Worm (Caenorhabditis elegans) whole organism, L2 larva: ENCODE data around the gene asp-18.

Experiments used
- C34F6.9 ChIP-seq: fragments of 150-350 bp; optimal IDR thresholded peaks from 2 replicates; lab custom pipeline; 2014; ENCODE audit warnings: missing biosample characterization, missing genetic modification characterization
- F13H6.1 ChIP-seq: sonication (generic microtip); optimal IDR thresholded peaks from 2 replicates; lab custom pipeline; 2016; ENCODE audit warnings: missing genetic modification characterization, missing compliant biosample characterization
- R02D3.7 ChIP-seq: fragments of 150-350 bp; optimal IDR thresholded peaks from 2 replicates; lab custom pipeline; 2014; ENCODE audit warnings: missing biosample characterization, missing genetic modification characterization
- ZK546.5 ChIP-seq: sonication (generic microtip); optimal IDR thresholded peaks from 2 replicates; lab custom pipeline; 2017; ENCODE audit warnings: missing biosample characterization, missing genetic modification characterization
- alr-1 ChIP-seq: fragments of 150-350 bp; optimal IDR thresholded peaks from 2 replicates; lab custom pipeline; 2014; ENCODE audit warnings: missing biosample characterization, missing genetic modification characterization
- ama-1 ChIP-seq: fragments of 150-350 bp; optimal IDR thresholded peaks from 2 replicates; lab custom pipeline; 2018; ENCODE audit warnings: inconsistent platforms
- blmp-1 ChIP-seq: sonication (generic microtip); optimal IDR thresholded peaks from 2 replicates; lab custom pipeline; 2017; ENCODE audit warnings: missing genetic modification characterization, mild to moderate bottlenecking, missing compliant biosample characterization, antibody characterized with exemption, moderate library complexity; ENCODE audit not compliant: insufficient read depth
- ceh-16 ChIP-seq: fragments of 150-350 bp; optimal IDR thresholded peaks from 2 replicates; lab custom pipeline; 2014; ENCODE audit warnings: missing biosample characterization, missing genetic modification characterization
- crh-2 ChIP-seq: sonication (generic microtip); optimal IDR thresholded peaks from 2 replicates; lab custom pipeline; 2017; ENCODE audit warnings: missing biosample characterization, missing genetic modification characterization
- egl-27 ChIP-seq: sonication (generic microtip); optimal IDR thresholded peaks from 3 replicates; lab custom pipeline; 2017; ENCODE audit warnings: missing biosample characterization, missing genetic modification reagents, missing genetic modification characterization
- elt-1 ChIP-seq: fragments of 150-350 bp; optimal IDR thresholded peaks from 2 replicates; lab custom pipeline; 2014; ENCODE audit warnings: missing biosample characterization, missing genetic modification characterization
- fos-1 ChIP-seq: fragments of 150-350 bp; optimal IDR thresholded peaks from 2 replicates; lab custom pipeline; 2014; ENCODE audit warnings: missing biosample characterization, missing genetic modification characterization
- gmeb-1 ChIP-seq: fragments of 150-350 bp; optimal IDR thresholded peaks from 2 replicates; lab custom pipeline; 2014; ENCODE audit warnings: missing biosample characterization, missing genetic modification characterization
- lin-11 ChIP-seq: fragments of 150-350 bp; sonication (generic microtip); optimal IDR thresholded peaks from 2 replicates; lab custom pipeline; 2014; ENCODE audit warnings: missing biosample characterization, missing genetic modification characterization, inconsistent platforms, mixed read lengths
- lin-13 ChIP-seq: fragments of 150-350 bp; optimal IDR thresholded peaks from 2 replicates; lab custom pipeline; 2014; ENCODE audit warnings: missing biosample characterization, missing genetic modification reagents, missing genetic modification characterization
- lsy-2 ChIP-seq, 2 experiments: fragments of 150-350 bp in 1 of 2; sonication (generic microtip) in 1 of 2; optimal IDR thresholded peaks; 2 replicates each; lab custom pipeline; 2014 to 2017; ENCODE audit warnings: missing biosample characterization in 2 of 2, missing genetic modification characterization in 2 of 2
- mab-5 ChIP-seq: fragments of 150-350 bp; optimal IDR thresholded peaks from 2 replicates; lab custom pipeline; 2014; ENCODE audit warnings: missing biosample characterization, missing genetic modification characterization
- mbf-1 ChIP-seq: sonication (generic microtip); optimal IDR thresholded peaks from 2 replicates; lab custom pipeline; 2017; ENCODE audit warnings: missing biosample characterization, missing genetic modification characterization
- mdl-1 ChIP-seq, 2 experiments: fragments of 150-350 bp in 1 of 2; sonication (generic microtip) in 1 of 2; optimal IDR thresholded peaks; 2 replicates each; lab custom pipeline; 2017; ENCODE audit warnings: missing biosample characterization in 2 of 2, missing genetic modification characterization in 2 of 2
- nhr-10 ChIP-seq: sonication (generic microtip); optimal IDR thresholded peaks from 2 replicates; lab custom pipeline; 2017; ENCODE audit warnings: missing biosample characterization, missing genetic modification characterization
- nhr-11 ChIP-seq: fragments of 150-350 bp; optimal IDR thresholded peaks from 2 replicates; lab custom pipeline; 2014; ENCODE audit warnings: missing biosample characterization, missing genetic modification characterization
- nhr-12 ChIP-seq: fragments of 150-350 bp; optimal IDR thresholded peaks from 2 replicates; lab custom pipeline; 2014; ENCODE audit warnings: missing biosample characterization, missing genetic modification characterization
- nhr-129 ChIP-seq: fragments of 150-350 bp; optimal IDR thresholded peaks from 2 replicates; lab custom pipeline; 2014; ENCODE audit warnings: missing biosample characterization, missing genetic modification characterization
- nhr-23 ChIP-seq: fragments of 150-350 bp; optimal IDR thresholded peaks from 2 replicates; lab custom pipeline; 2014; ENCODE audit warnings: missing biosample characterization, missing genetic modification reagents, missing genetic modification characterization
- nhr-237 ChIP-seq: fragments of 150-350 bp; optimal IDR thresholded peaks from 2 replicates; lab custom pipeline; 2014; ENCODE audit warnings: missing biosample characterization, missing genetic modification characterization
- nhr-25 ChIP-seq: fragments of 150-350 bp; sonication (generic microtip); optimal IDR thresholded peaks from 3 replicates; lab custom pipeline; 2014; ENCODE audit warnings: missing biosample characterization, missing genetic modification characterization
- sma-3 ChIP-seq: sonication (generic microtip); optimal IDR thresholded peaks from 2 replicates; lab custom pipeline; 2016; ENCODE audit warnings: missing genetic modification reagents, missing genetic modification characterization, missing compliant biosample characterization
- snpc-4 ChIP-seq: fragments of 150-350 bp; optimal IDR thresholded peaks from 2 replicates; lab custom pipeline; 2014; ENCODE audit warnings: missing biosample characterization, missing genetic modification characterization
- unc-39 ChIP-seq: fragments of 150-350 bp; optimal IDR thresholded peaks from 2 replicates; lab custom pipeline; 2014; ENCODE audit warnings: missing biosample characterization, missing genetic modification characterization
- unc-55 ChIP-seq: fragments of 150-350 bp; sonication (generic microtip); optimal IDR thresholded peaks from 3 replicates; lab custom pipeline; 2014; ENCODE audit warnings: missing biosample characterization, missing genetic modification reagents, missing genetic modification characterization
- unc-62 ChIP-seq: fragments of 150-350 bp; optimal IDR thresholded peaks from 2 replicates; lab custom pipeline; 2014; ENCODE audit warnings: missing biosample characterization, missing genetic modification reagents, missing genetic modification characterization
- zag-1 ChIP-seq: fragments of 150-350 bp; optimal IDR thresholded peaks from 2 replicates; lab custom pipeline; 2014; ENCODE audit warnings: missing biosample characterization, missing genetic modification characterization
- ztf-1 ChIP-seq: fragments of 200-800 bp; sonication (Bioruptor generic); conservative IDR thresholded peaks from 2 replicates; pipeline ENCODE4 v1.3.6; 2022; ENCODE audit warnings: missing genetic modification characterization, missing compliant biosample characterization
- ztf-4 ChIP-seq: fragments of 150-350 bp; optimal IDR thresholded peaks from 2 replicates; lab custom pipeline; 2014; ENCODE audit warnings: missing biosample characterization, missing genetic modification characterization

The asp-18 gene

ce11 chrV:18709203-18709860 lies 22.1 kb downstream of the asp-18 start, which contains the start of gene Y17D7C.6:
Gene Y17D7C.6 (plus strand): TSS chrV:18709810.
- TF ChIP-seq sma-3, result no peak
- no peak for TF ChIP-seq mdl-1 (tag; optimal IDR thresholded peaks at IDR 0.05; lab: Kevin White, UChicago)
- no peak for TF ChIP-seq ztf-1 (GFP tag; lab: Robert Waterston, UW)
- TF ChIP-seq elt-1, result no peak
- no peak for TF ChIP-seq lin-13
- no peak for TF ChIP-seq ZK546.5 (tag; lab: Kevin White, UChicago)
- TF ChIP-seq blmp-1, result no peak

- TF ChIP-seq lin-13 (no peak), C34F6.9 (tag; lab: Kevin White, UChicago) (no peak), nhr-129 (tag; lab: Kevin White, UChicago) (no peak), egl-27 (tag; lab: Kevin White, UChicago) (no peak), ama-1 (lab: Kevin White, UChicago) (no peak), ztf-1 (GFP tag; lab: Robert Waterston, UW) (no peak), unc-55 (GFP tag; lab: Kevin White, UChicago) (no peak), unc-39 (tag; lab: Kevin White, UChicago) (no peak), R02D3.7 (tag; lab: Kevin White, UChicago) (no peak), mab-5 (no peak), F13H6.1 (tag; lab: Kevin White, UChicago) (no peak), mbf-1 (tag; lab: Kevin White, UChicago) (no peak), mdl-1 (tag; optimal IDR thresholded peaks at IDR 0.05; lab: Kevin White, UChicago) (no peak), snpc-4 (tag; lab: Kevin White, UChicago) (no peak)
These were observed 23.5 kb downstream of the asp-18 start for ce11 chrV:18708015-18708414.

- no peak for TF ChIP-seq ama-1 (lab: Kevin White, UChicago)
- no peak for TF ChIP-seq nhr-10
- TF ChIP-seq nhr-237 (tag; lab: Kevin White, UChicago), result no peak
- no peak for TF ChIP-seq blmp-1
- TF ChIP-seq elt-1, result no peak
- TF ChIP-seq lin-11 (tag; lab: Kevin White, UChicago), result no peak
- TF ChIP-seq crh-2, result no peak
- no peak for TF ChIP-seq nhr-12
- TF ChIP-seq lsy-2 (tag; optimal IDR thresholded peaks at IDR 0.05; lab: Kevin White, UChicago), result no peak
- no peak for TF ChIP-seq ceh-16 (tag; lab: Kevin White, UChicago)
- TF ChIP-seq unc-39 (tag; lab: Kevin White, UChicago), result no peak
- no peak for TF ChIP-seq nhr-25 (tag; lab: Kevin White, UChicago)
- TF ChIP-seq nhr-23 (tag; lab: Kevin White, UChicago), result no peak
- no peak for TF ChIP-seq nhr-11
- TF ChIP-seq mdl-1 (tag; optimal IDR thresholded peaks at IDR 0.05; lab: Kevin White, UChicago), result no peak
- TF ChIP-seq unc-62 (GFP tag; lab: Kevin White, UChicago), result no peak
- no peak for TF ChIP-seq lin-13
- TF ChIP-seq alr-1 (tag; lab: Kevin White, UChicago), result no peak
- no peak for TF ChIP-seq mab-5
- no peak for TF ChIP-seq egl-27 (tag; lab: Kevin White, UChicago)
- TF ChIP-seq, all 48 proteins: peak for 0
These were observed 25.3 kb downstream of the asp-18 start, which contains the start of gene Y17D7C.1 for ce11 chrV:18706063-18706620. Gene Y17D7C.1 (plus strand): TSS chrV:18706570.

- no peak for TF ChIP-seq zag-1 (tag; lab: Kevin White, UChicago)
- TF ChIP-seq, all 48 proteins: peak for 0
These were observed 26.0 kb downstream of the asp-18 start for ce11 chrV:18705319-18706062.

- TF ChIP-seq mdl-1 (tag; optimal IDR thresholded peaks at IDR 0.05; lab: Kevin White, UChicago) (no peak), gmeb-1 (tag; lab: Kevin White, UChicago) (peak; percentile 19), sma-3 (peak; percentile 62), fos-1 (tag; lab: Kevin White, UChicago) (peak; percentile 46), ztf-4 (tag; lab: Kevin White, UChicago) (no peak)
- TF ChIP-seq, all 48 proteins: peak for 3
These were observed 30.2 kb downstream of the asp-18 start, which contains the start of gene Y69H2.9 for ce11 chrV:18701306-18701705. Gene Y69H2.9 (plus strand): TSS chrV:18701538.
